Worm (Caenorhabditis elegans) whole organism, mixed stage, embryonic: Measurements from ENCODE around the gene srx-110.

ENCODE experiments used
- ham-2 ChIP-seq: fragments of 200-800 bp; sonication (Bioruptor generic); optimal IDR thresholded peaks from 2 replicates; lab custom pipeline; 2018; ENCODE audit warnings: mild to moderate bottlenecking, missing genetic modification characterization, missing compliant biosample characterization
- lin-13 ChIP-seq: fragments of 150-350 bp; optimal IDR thresholded peaks from 2 replicates; lab custom pipeline; 2014; ENCODE audit warnings: missing biosample characterization, missing genetic modification characterization
- mls-2 ChIP-seq: sonication (generic microtip); optimal IDR thresholded peaks from 2 replicates; lab custom pipeline; 2016; ENCODE audit warnings: mild to moderate bottlenecking, missing genetic modification characterization, moderate library complexity, missing compliant biosample characterization
- nhr-237 ChIP-seq: fragments of 150-350 bp; optimal IDR thresholded peaks from 2 replicates; lab custom pipeline; 2014; ENCODE audit warnings: missing biosample characterization, missing genetic modification characterization
- nhr-28 ChIP-seq: fragments of 150-350 bp; optimal IDR thresholded peaks from 2 replicates; lab custom pipeline; 2014; ENCODE audit warnings: missing biosample characterization, missing genetic modification characterization
- unc-39 ChIP-seq: fragments of 150-350 bp; optimal IDR thresholded peaks from 2 replicates; lab custom pipeline; 2014; ENCODE audit warnings: missing biosample characterization, missing genetic modification characterization
- unc-62 ChIP-seq: fragments of 150-350 bp; optimal IDR thresholded peaks from 2 replicates; lab custom pipeline; 2014; ENCODE audit warnings: missing biosample characterization, missing genetic modification reagents, missing genetic modification characterization

ce11 chrII:3690646-3691045 lies 18.7 kb upstream of the srx-110 start, which contains the start of gene srx-101:
- TF ChIP-seq unc-62 (GFP tag; lab: Kevin White, UChicago), result no peak
- TF ChIP-seq ham-2 (GFP tag; lab: Kevin White, UChicago), result no peak
- no peak for TF ChIP-seq nhr-237 (tag; lab: Kevin White, UChicago)
- no peak for TF ChIP-seq unc-39 (tag; lab: Kevin White, UChicago)
- TF ChIP-seq lin-13 (tag; lab: Kevin White, UChicago), result no peak
- TF ChIP-seq nhr-28 (tag; lab: Kevin White, UChicago), result no peak
- TF ChIP-seq mls-2, result no peak
